In the genomic region with DNA sequence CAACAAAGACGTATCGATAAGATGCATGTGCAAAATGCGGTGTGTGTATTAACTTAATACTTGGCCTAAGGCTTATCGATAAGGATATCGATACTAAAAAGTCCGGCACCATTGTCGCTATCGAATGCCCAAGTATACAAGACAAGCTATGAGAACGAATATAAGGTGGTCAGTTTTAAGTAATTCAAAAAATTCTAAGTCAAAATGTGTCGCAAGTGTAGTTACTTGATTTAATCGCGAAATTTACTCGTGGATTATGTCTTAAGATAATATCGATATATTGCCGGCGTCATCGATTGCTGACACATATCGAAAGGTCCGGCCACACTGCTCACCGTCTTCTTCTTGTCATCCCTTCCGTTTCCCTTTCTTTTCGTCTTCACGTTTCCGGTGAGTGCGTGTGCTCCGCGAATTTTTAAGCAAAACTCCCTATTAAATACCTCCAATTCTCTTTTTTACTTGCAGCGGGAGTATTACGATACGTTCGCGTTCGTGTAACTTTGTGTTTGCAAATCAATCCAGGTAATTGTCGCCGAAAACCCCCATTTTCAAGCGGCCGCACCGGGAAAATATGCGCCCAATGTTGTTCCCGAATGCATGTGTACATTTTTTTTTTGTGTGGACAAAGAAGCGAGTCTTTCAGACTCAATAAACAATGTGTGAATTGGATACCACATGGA, we compare ENCODE assay signal across 5 fruit fly cellular contexts.
TF ChIP-seq lines count a peak whose summit lies in the region.

A gene (plus strand): TSS at position 348 of the 680 bp plus-strand sequence.

- peak; percentile 69 for TF ChIP-seq CTCF in whole organism, embryonic (GFP tag; optimal IDR thresholded peaks at IDR 0.05; lab: Kevin White, UChicago)

TF ChIP-seq in whole organism, adult, 20 proteins besides CTCF, POLR2A, EP300 and RAD21 (continues in another document):
- TF ChIP-seq pad (GFP tag; optimal IDR thresholded peaks at IDR 0.05; lab: Kevin White, UChicago): peak; percentile 86
- peak; percentile 79 for TF ChIP-seq CG12768 (GFP tag; optimal IDR thresholded peaks at IDR 0.05; lab: Kevin White, UChicago)
- TF ChIP-seq cic (GFP tag; optimal IDR thresholded peaks at IDR 0.05; lab: Kevin White, UChicago): peak; percentile 34
- peak; percentile 88 for TF ChIP-seq tj (GFP tag; optimal IDR thresholded peaks at IDR 0.05; lab: Kevin White, UChicago)
- TF ChIP-seq ovo (GFP tag; optimal IDR thresholded peaks at IDR 0.05; lab: Kevin White, UChicago): peak; percentile 97
- no peak for TF ChIP-seq cnc (optimal IDR thresholded peaks at IDR 0.05; lab: Kevin White, UChicago)
- TF ChIP-seq Clk (GFP tag; optimal IDR thresholded peaks at IDR 0.05; lab: Kevin White, UChicago): peak; percentile 34
- peak; percentile 85 for TF ChIP-seq CG5204 (GFP tag; optimal IDR thresholded peaks at IDR 0.05; lab: Kevin White, UChicago)
- TF ChIP-seq bab1 (GFP tag; optimal IDR thresholded peaks at IDR 0.05; lab: Kevin White, UChicago): peak; percentile 96
- TF ChIP-seq CG1620 (GFP tag; optimal IDR thresholded peaks at IDR 0.05; lab: Kevin White, UChicago): peak; percentile 98
- peak; percentile 95 for TF ChIP-seq Hr96 (GFP tag; optimal IDR thresholded peaks at IDR 0.05; lab: Kevin White, UChicago)
- peak; percentile 58 for TF ChIP-seq kay (GFP tag; lab: Kevin White, UChicago; ENCODE audit: borderline replicate concordance)
- peak; percentile 70 for TF ChIP-seq CG14711 (tag; optimal IDR thresholded peaks at IDR 0.05; lab: Kevin White, UChicago)
- TF ChIP-seq CG7045 (GFP tag; optimal IDR thresholded peaks at IDR 0.05; lab: Kevin White, UChicago): peak; percentile 82
- peak; percentile 96 for TF ChIP-seq Mnt (GFP tag; optimal IDR thresholded peaks at IDR 0.05; lab: Kevin White, UChicago)
- TF ChIP-seq CG33017 (tag; optimal IDR thresholded peaks at IDR 0.05; lab: Kevin White, UChicago): peak; percentile 78

TF ChIP-seq in whole organism, embryonic, 481 proteins besides CTCF, POLR2A, EP300 and RAD21 (continues in another document):
- peak; percentile 99 for TF ChIP-seq Ets97D (GFP tag; optimal IDR thresholded peaks at IDR 0.05; lab: Kevin White, UChicago)
- peak; percentile 93 for TF ChIP-seq CG14710 (tag; optimal IDR thresholded peaks at IDR 0.05; lab: Kevin White, UChicago)
- peak; percentile 86 for TF ChIP-seq PHDP (tag; optimal IDR thresholded peaks at IDR 0.05; lab: Kevin White, UChicago)
- TF ChIP-seq ems (GFP tag; optimal IDR thresholded peaks at IDR 0.05; lab: Kevin White, UChicago): peak; percentile 81
- peak; percentile 42 for TF ChIP-seq psq (GFP tag; optimal IDR thresholded peaks at IDR 0.05; lab: Kevin White, UChicago)
- peak; percentile 68 for TF ChIP-seq TFAM (GFP tag; optimal IDR thresholded peaks at IDR 0.05; lab: Kevin White, UChicago)
- peak; percentile 18; the same call in 1 of the 2 replicates for TF ChIP-seq CG14667 (GFP tag; IDR thresholded peaks at IDR 0.05; lab: Robert Waterston, UW)
- TF ChIP-seq Sox100B (GFP tag; optimal IDR thresholded peaks at IDR 0.05; lab: Kevin White, UChicago): peak; percentile 95
- TF ChIP-seq jigr1 (GFP tag; IDR thresholded peaks at IDR 0.05; lab: Robert Waterston, UW): no peak
- peak; percentile 63 for TF ChIP-seq al (GFP tag; IDR thresholded peaks at IDR 0.05; lab: Robert Waterston, UW)
- TF ChIP-seq danr (GFP tag; IDR thresholded peaks at IDR 0.05; lab: Robert Waterston, UW): peak; percentile 32; the same call in 1 of the 2 replicates
- peak; percentile 96 for TF ChIP-seq CG10431 (GFP tag; optimal IDR thresholded peaks at IDR 0.05; lab: Kevin White, UChicago)
- TF ChIP-seq nerfin-1 (tag; optimal IDR thresholded peaks at IDR 0.05; lab: Kevin White, UChicago): peak; percentile 88
- peak; percentile 32 for TF ChIP-seq CG15696 (tag; optimal IDR thresholded peaks at IDR 0.05; lab: Kevin White, UChicago)
- no peak for TF ChIP-seq Doc2 (GFP tag; IDR thresholded peaks at IDR 0.05; lab: Robert Waterston, UW)
- peak; percentile 78 for TF ChIP-seq CG12769 (tag; optimal IDR thresholded peaks at IDR 0.05; lab: Kevin White, UChicago)

TF ChIP-seq in whole organism, prepupa, 60 proteins besides CTCF, POLR2A, EP300 and RAD21 (continues in another document):
- TF ChIP-seq svp (GFP tag; lab: Kevin White, UChicago) (peak; percentile 70), Eip93F (GFP tag; optimal IDR thresholded peaks at IDR 0.05; lab: Kevin White, UChicago) (no peak), CG6792 (GFP tag; optimal IDR thresholded peaks at IDR 0.05; lab: Kevin White, UChicago) (peak; percentile 81), pdm3 (GFP tag; optimal IDR thresholded peaks at IDR 0.05; lab: Kevin White, UChicago) (peak; percentile 83), CG10669 (GFP tag; optimal IDR thresholded peaks at IDR 0.05; lab: Kevin White, UChicago) (peak; percentile 81), cyc (GFP tag; optimal IDR thresholded peaks at IDR 0.05; lab: Kevin White, UChicago) (peak; percentile 84), CG6276 (GFP tag; optimal IDR thresholded peaks at IDR 0.05; lab: Kevin White, UChicago) (peak; percentile 39), dac (GFP tag; optimal IDR thresholded peaks at IDR 0.05; lab: Kevin White, UChicago) (no peak), esn (GFP tag; optimal IDR thresholded peaks at IDR 0.05; lab: Kevin White, UChicago) (peak; percentile 90), CG34406 (GFP tag; optimal IDR thresholded peaks at IDR 0.05; lab: Kevin White, UChicago) (peak; percentile 87), fkh (GFP tag; optimal IDR thresholded peaks at IDR 0.05; lab: Kevin White, UChicago) (peak; percentile 86), CG32006 (GFP tag; optimal IDR thresholded peaks at IDR 0.05; lab: Kevin White, UChicago) (peak; percentile 52), Lpt (GFP tag; optimal IDR thresholded peaks at IDR 0.05; lab: Kevin White, UChicago) (peak; percentile 51), CG31627 (GFP tag; optimal IDR thresholded peaks at IDR 0.05; lab: Kevin White, UChicago) (peak; percentile 77), CG4318 (GFP tag; optimal IDR thresholded peaks at IDR 0.05; lab: Kevin White, UChicago) (no peak), Eip78C (GFP tag; lab: Kevin White, UChicago) (peak; percentile 94), CG7368 (GFP tag; optimal IDR thresholded peaks at IDR 0.05; lab: Kevin White, UChicago) (peak; percentile 86), spab (GFP tag; optimal IDR thresholded peaks at IDR 0.05; lab: Kevin White, UChicago) (peak; percentile 63)

TF ChIP-seq in whole organism, pupa, 21 proteins besides CTCF, POLR2A, EP300 and RAD21 (continues in another document):
- no peak for TF ChIP-seq D1 (tag; optimal IDR thresholded peaks at IDR 0.05; lab: Kevin White, UChicago)
- TF ChIP-seq CG32121 (GFP tag; IDR thresholded peaks at IDR 0.05; lab: Robert Waterston, UW): no peak
- TF ChIP-seq CG8159 (tag; optimal IDR thresholded peaks at IDR 0.05; lab: Kevin White, UChicago): peak; percentile 63
- peak; percentile 93 for TF ChIP-seq Snoo (tag; optimal IDR thresholded peaks at IDR 0.05; lab: Kevin White, UChicago)
- peak; percentile 60 for TF ChIP-seq CG14655 (GFP tag; optimal IDR thresholded peaks at IDR 0.05; lab: Kevin White, UChicago)
- no peak for TF ChIP-seq EcR (GFP tag; optimal IDR thresholded peaks at IDR 0.05; lab: Kevin White, UChicago)
- no peak for TF ChIP-seq CG10348 (GFP tag; IDR thresholded peaks at IDR 0.05; lab: Robert Waterston, UW)
- no peak for TF ChIP-seq fd96Ca (GFP tag; IDR thresholded peaks at IDR 0.05; lab: Robert Waterston, UW)
- peak; percentile 92 for TF ChIP-seq CG4496 (GFP tag; IDR thresholded peaks at IDR 0.05; lab: Robert Waterston, UW)
- TF ChIP-seq CG12605 (GFP tag; IDR thresholded peaks at IDR 0.05; lab: Robert Waterston, UW): peak; percentile 79
- peak; percentile 73 for TF ChIP-seq gl (tag; optimal IDR thresholded peaks at IDR 0.05; lab: Kevin White, UChicago)
- peak; percentile 28 for TF ChIP-seq CG17806 (tag; optimal IDR thresholded peaks at IDR 0.05; lab: Kevin White, UChicago)
- TF ChIP-seq CG8301 (tag; optimal IDR thresholded peaks at IDR 0.05; lab: Kevin White, UChicago): peak; percentile 47
- TF ChIP-seq CG34367 (tag; optimal IDR thresholded peaks at IDR 0.05; lab: Kevin White, UChicago): peak; percentile 78
- peak; percentile 85 for TF ChIP-seq Pif1A (GFP tag; optimal IDR thresholded peaks at IDR 0.05; lab: Kevin White, UChicago)
- TF ChIP-seq rn (GFP tag; IDR thresholded peaks at IDR 0.05; lab: Robert Waterston, UW): no peak
- TF ChIP-seq CG15710 (tag; optimal IDR thresholded peaks at IDR 0.05; lab: Kevin White, UChicago): peak; percentile 67
- peak; percentile 78 for TF ChIP-seq Pif1B (GFP tag; optimal IDR thresholded peaks at IDR 0.05; lab: Kevin White, UChicago)
- peak; percentile 3 for TF ChIP-seq CG9948 (tag; optimal IDR thresholded peaks at IDR 0.05; lab: Kevin White, UChicago)
- peak; percentile 41 for TF ChIP-seq Ets98B (GFP tag; IDR thresholded peaks at IDR 0.05; lab: Robert Waterston, UW)

TF ChIP-seq in whole organism, wandering third instar larva, 38 proteins besides CTCF, POLR2A, EP300 and RAD21 (continues in another document):
- TF ChIP-seq Hr83 (GFP tag; optimal IDR thresholded peaks at IDR 0.05; lab: Kevin White, UChicago; ENCODE audit: poor library complexity, severe bottlenecking) (peak; percentile 78), Myc (optimal IDR thresholded peaks at IDR 0.05; lab: Kevin White, UChicago) (peak; percentile 43), br (GFP tag; optimal IDR thresholded peaks at IDR 0.05; lab: Kevin White, UChicago) (peak; percentile 86), woc (GFP tag; optimal IDR thresholded peaks at IDR 0.05; lab: Kevin White, UChicago) (peak; percentile 61), Hr78 (GFP tag; optimal IDR thresholded peaks at IDR 0.05; lab: Kevin White, UChicago) (no peak), Abd-B (GFP tag; optimal IDR thresholded peaks at IDR 0.05; lab: Kevin White, UChicago) (no peak), Sp1 (GFP tag; optimal IDR thresholded peaks at IDR 0.05; lab: Kevin White, UChicago) (peak; percentile 90), fru (GFP tag; optimal IDR thresholded peaks at IDR 0.05; lab: Kevin White, UChicago) (peak; percentile 65), dl (GFP tag; optimal IDR thresholded peaks at IDR 0.05; lab: Kevin White, UChicago; ENCODE audit: insufficient read depth in 1 of 2, partially characterized antibody in 2 of 2) (no peak), sv (GFP tag; optimal IDR thresholded peaks at IDR 0.05; lab: Kevin White, UChicago) (peak; percentile 58), tai (GFP tag; optimal IDR thresholded peaks at IDR 0.05; lab: Kevin White, UChicago) (no peak), pan (optimal IDR thresholded peaks at IDR 0.05; lab: Kevin White, UChicago) (no peak), CG32264 (GFP tag; optimal IDR thresholded peaks at IDR 0.05; lab: Kevin White, UChicago) (peak; percentile 40), N (GFP tag; optimal IDR thresholded peaks at IDR 0.05; lab: Kevin White, UChicago) (no peak), dsf (GFP tag; optimal IDR thresholded peaks at IDR 0.05; lab: Kevin White, UChicago; ENCODE audit: borderline replicate concordance) (peak; percentile 38), CrebA (GFP tag; optimal IDR thresholded peaks at IDR 0.05; lab: Kevin White, UChicago; ENCODE audit: borderline replicate concordance) (no peak), jim (GFP tag; optimal IDR thresholded peaks at IDR 0.05; lab: Kevin White, UChicago) (no peak), dmrt93B (GFP tag; optimal IDR thresholded peaks at IDR 0.05; lab: Kevin White, UChicago) (peak; percentile 94), psq (GFP tag; optimal IDR thresholded peaks at IDR 0.05; lab: Kevin White, UChicago) (peak; percentile 66), h (GFP tag; optimal IDR thresholded peaks at IDR 0.05; lab: Kevin White, UChicago) (peak; percentile 86)
